Fruit fly (Drosophila melanogaster) whole organism, prepupa: ENCODE results near the gene CG43703.

Experiments used
- CG10631 ChIP-seq: fragments of 200-800 bp; sonication (Bioruptor generic); optimal IDR thresholded peaks from 2 replicates; lab custom pipeline; 2016; ENCODE audit warnings: missing biosample characterization, missing genetic modification characterization
- CG11294 ChIP-seq: fragments of 200-800 bp; sonication (Bioruptor generic); IDR thresholded peaks from 2 replicates; pipeline ENCODE4 v1.3.6; 2022; ENCODE audit warnings: missing biosample characterization, missing genetic modification characterization
- CG11762 ChIP-seq: fragments of 200-800 bp; sonication (Bioruptor generic); optimal IDR thresholded peaks from 3 replicates; lab custom pipeline; 2016; ENCODE audit warnings: missing biosample characterization, missing genetic modification characterization; ENCODE audit not compliant: insufficient read depth
- CG11902 ChIP-seq: fragments of 200-800 bp; sonication (Bioruptor generic); optimal IDR thresholded peaks from 3 replicates; lab custom pipeline; 2016; ENCODE audit warnings: missing biosample characterization, missing genetic modification characterization
- CG1621 ChIP-seq: fragments of 200-800 bp; sonication (Bioruptor generic); optimal IDR thresholded peaks from 3 replicates; lab custom pipeline; 2018; ENCODE audit warnings: missing biosample characterization, mild to moderate bottlenecking, missing genetic modification characterization
- CG31627 ChIP-seq: fragments of 200-800 bp; sonication (Bioruptor generic); optimal IDR thresholded peaks from 3 replicates; lab custom pipeline; 2016; ENCODE audit warnings: missing biosample characterization, missing genetic modification characterization
- CG32006 ChIP-seq: fragments of 200-800 bp; sonication (Bioruptor generic); optimal IDR thresholded peaks from 3 replicates; lab custom pipeline; 2017; ENCODE audit warnings: missing biosample characterization, mild to moderate bottlenecking, missing genetic modification characterization
- CG34406 ChIP-seq: fragments of 200-800 bp; sonication (Bioruptor generic); optimal IDR thresholded peaks from 3 replicates; lab custom pipeline; 2016; ENCODE audit warnings: missing biosample characterization, missing genetic modification characterization
- CG3919 ChIP-seq: fragments of 200-800 bp; sonication (Bioruptor generic); optimal IDR thresholded peaks from 3 replicates; lab custom pipeline; 2016; ENCODE audit warnings: missing biosample characterization, missing genetic modification characterization
- CG4318 ChIP-seq: fragments of 200-800 bp; sonication (Bioruptor generic); optimal IDR thresholded peaks from 3 replicates; lab custom pipeline; 2017; ENCODE audit warnings: missing biosample characterization, mild to moderate bottlenecking, missing genetic modification characterization
- CG6163 ChIP-seq: fragments of 200-800 bp; sonication (Bioruptor generic); IDR thresholded peaks from 3 replicates; pipeline ENCODE4 v1.3.6; 2022; ENCODE audit warnings: missing biosample characterization, missing genetic modification characterization
- CG6792 ChIP-seq: fragments of 200-800 bp; sonication (Bioruptor generic); optimal IDR thresholded peaks from 3 replicates; lab custom pipeline; 2016; ENCODE audit warnings: missing biosample characterization, missing genetic modification characterization
- CG6808 ChIP-seq: fragments of 200-800 bp; sonication (Bioruptor generic); optimal IDR thresholded peaks from 3 replicates; lab custom pipeline; 2017; ENCODE audit warnings: missing biosample characterization, missing genetic modification characterization, mild to moderate bottlenecking, moderate library complexity, missing genetic modification reagents
- CG6854 ChIP-seq: fragments of 200-800 bp; sonication (Bioruptor generic); optimal IDR thresholded peaks from 2 replicates; lab custom pipeline; 2017; ENCODE audit warnings: missing biosample characterization, mild to moderate bottlenecking, missing genetic modification characterization
- CG7368 ChIP-seq: fragments of 200-800 bp; sonication (Bioruptor generic); optimal IDR thresholded peaks from 3 replicates; lab custom pipeline; 2016; ENCODE audit warnings: missing biosample characterization, missing genetic modification characterization
- CG8119 ChIP-seq: fragments of 200-800 bp; sonication (Bioruptor generic); IDR thresholded peaks from 3 replicates; pipeline ENCODE4 v1.3.6; 2022; ENCODE audit warnings: missing biosample characterization, missing genetic modification characterization
- CG8632 ChIP-seq: fragments of 200-800 bp; sonication (Bioruptor generic); optimal IDR thresholded peaks from 3 replicates; lab custom pipeline; 2016; ENCODE audit warnings: missing biosample characterization, missing genetic modification characterization
- CG9139 ChIP-seq: fragments of 200-800 bp; sonication (Bioruptor generic); optimal IDR thresholded peaks from 3 replicates; lab custom pipeline; 2017; ENCODE audit warnings: missing biosample characterization, mild to moderate bottlenecking, missing genetic modification characterization
- Eip75B ChIP-seq: fragments of 200-800 bp; sonication (Bioruptor generic); optimal IDR thresholded peaks from 3 replicates; lab custom pipeline; 2016; ENCODE audit warnings: missing biosample characterization, missing genetic modification characterization
- Eip93F ChIP-seq: fragments of 200-800 bp; sonication (Bioruptor generic); optimal IDR thresholded peaks from 2 replicates; lab custom pipeline; 2016; ENCODE audit warnings: missing biosample characterization, mild to moderate bottlenecking, missing genetic modification characterization
- Ets96B ChIP-seq: fragments of 200-800 bp; optimal IDR thresholded peaks from 2 replicates; lab custom pipeline; 2019; ENCODE audit warnings: missing biosample characterization, mild to moderate bottlenecking, missing genetic modification characterization, moderate library complexity
- Gug ChIP-seq: fragments of 200-800 bp; sonication (Bioruptor generic); IDR thresholded peaks from 2 replicates; pipeline ENCODE4 v1.3.6; 2022; ENCODE audit warnings: missing biosample characterization, missing genetic modification characterization
- Sox102F ChIP-seq: fragments of 200-800 bp; sonication (Bioruptor generic); optimal IDR thresholded peaks from 2 replicates; lab custom pipeline; 2016; ENCODE audit warnings: missing biosample characterization, mild to moderate bottlenecking, missing genetic modification characterization
- Sox14 ChIP-seq: fragments of 200-800 bp; sonication (Bioruptor generic); optimal IDR thresholded peaks from 3 replicates; lab custom pipeline; 2016; ENCODE audit warnings: missing biosample characterization, missing genetic modification characterization
- achi ChIP-seq: fragments of 200-800 bp; sonication (Bioruptor generic); optimal IDR thresholded peaks from 3 replicates; lab custom pipeline; 2016; ENCODE audit warnings: missing biosample characterization, missing genetic modification characterization
- acj6 ChIP-seq: fragments of 200-800 bp; sonication (Bioruptor generic); optimal IDR thresholded peaks from 3 replicates; lab custom pipeline; 2016; ENCODE audit warnings: missing biosample characterization, missing genetic modification characterization
- cyc ChIP-seq: fragments of 200-800 bp; sonication (Bioruptor generic); optimal IDR thresholded peaks from 3 replicates; lab custom pipeline; 2016; ENCODE audit warnings: missing biosample characterization, missing genetic modification characterization
- dsx ChIP-seq: fragments of 200-800 bp; optimal IDR thresholded peaks from 3 replicates; lab custom pipeline; 2019; ENCODE audit warnings: missing biosample characterization, mild to moderate bottlenecking, missing genetic modification characterization, moderate library complexity; ENCODE audit not compliant: poor library complexity, severe bottlenecking
- eg ChIP-seq: fragments of 200-800 bp; sonication (Bioruptor generic); IDR thresholded peaks from 3 replicates; pipeline ENCODE4 v1.3.6; 2022; ENCODE audit warnings: missing biosample characterization, missing genetic modification characterization
- esn ChIP-seq: fragments of 200-800 bp; sonication (Bioruptor generic); optimal IDR thresholded peaks from 2 replicates; lab custom pipeline; 2016; ENCODE audit warnings: missing biosample characterization, mild to moderate bottlenecking, missing genetic modification characterization, moderate library complexity
- fd59A ChIP-seq: fragments of 200-800 bp; sonication (Bioruptor generic); optimal IDR thresholded peaks from 2 replicates; lab custom pipeline; 2017; ENCODE audit warnings: missing biosample characterization, mild to moderate bottlenecking, missing genetic modification characterization, missing genetic modification reagents
- fkh ChIP-seq: fragments of 200-800 bp; sonication (Bioruptor generic); optimal IDR thresholded peaks from 3 replicates; lab custom pipeline; 2017; ENCODE audit warnings: missing biosample characterization, mild to moderate bottlenecking, missing genetic modification characterization, moderate library complexity
- lz ChIP-seq: fragments of 200-800 bp; sonication (Bioruptor generic); optimal IDR thresholded peaks from 3 replicates; lab custom pipeline; 2016; ENCODE audit warnings: missing biosample characterization, missing genetic modification characterization
- pdm3 ChIP-seq: fragments of 200-800 bp; sonication (Bioruptor generic); optimal IDR thresholded peaks from 3 replicates; lab custom pipeline; 2016; ENCODE audit warnings: missing biosample characterization, missing genetic modification characterization

CG43703 gene

dm6 chr2L:3813255-3813875 is 48.1 kb downstream of the CG43703 start, which contains the start of gene CG3407:
Gene CG3407 (minus strand): TSS chr2L:3813410.
- TF ChIP-seq lz (peak; percentile 16), fd59A (peak; percentile 19), Gug (GFP tag; lab: Robert Waterston, UW) (no peak), CG9139 (GFP tag; lab: Kevin White, UChicago) (no peak), achi (GFP tag; lab: Kevin White, UChicago) (no peak), CG6808 (GFP tag; lab: Kevin White, UChicago) (no peak), Eip75B (no peak), esn (GFP tag; lab: Kevin White, UChicago) (peak; percentile 53), CG11902 (no peak), CG7368 (GFP tag; lab: Kevin White, UChicago) (no peak), CG6854 (GFP tag; lab: Kevin White, UChicago) (no peak), CG10631 (no peak), pdm3 (GFP tag; lab: Kevin White, UChicago) (no peak), CG11294 (GFP tag; lab: Robert Waterston, UW) (no peak), CG3919 (GFP tag; lab: Kevin White, UChicago) (no peak), CG6792 (no peak), fkh (GFP tag; lab: Kevin White, UChicago) (peak; percentile 53), Ets96B (no peak), Eip93F (GFP tag; lab: Kevin White, UChicago) (no peak), Sox14 (GFP tag; lab: Kevin White, UChicago) (no peak), CG6163 (GFP tag; lab: Robert Waterston, UW) (no peak), CG8119 (no peak), cyc (GFP tag; lab: Kevin White, UChicago) (peak; percentile 24), CG1621 (tag; lab: Kevin White, UChicago) (no peak), Sox102F (no peak), CG11762 (GFP tag; lab: Kevin White, UChicago) (no peak), CG31627 (GFP tag; lab: Kevin White, UChicago) (peak; percentile 33), CG34406 (GFP tag; lab: Kevin White, UChicago) (no peak)

dm6 chr2L:3814163-3814562 is 48.9 kb downstream of the CG43703 start:
- TF ChIP-seq CG4318 (GFP tag; lab: Kevin White, UChicago) = no peak
- no peak for TF ChIP-seq cyc (GFP tag; lab: Kevin White, UChicago)
- TF ChIP-seq esn (GFP tag; lab: Kevin White, UChicago) = no peak
- TF ChIP-seq CG8632 (GFP tag; lab: Kevin White, UChicago) = no peak
- TF ChIP-seq Eip93F (GFP tag; lab: Kevin White, UChicago) = no peak
- TF ChIP-seq eg (GFP tag; lab: Robert Waterston, UW) = no peak
- TF ChIP-seq dsx (GFP tag; lab: Kevin White, UChicago) = no peak
- no peak for TF ChIP-seq acj6 (GFP tag; lab: Kevin White, UChicago)
- TF ChIP-seq CG32006 (GFP tag; lab: Kevin White, UChicago) = no peak
- no peak for TF ChIP-seq CG6163 (GFP tag; lab: Robert Waterston, UW)
